Fruit fly (Drosophila melanogaster): Measurements from ENCODE around the gene Pdp1.

DNA sequence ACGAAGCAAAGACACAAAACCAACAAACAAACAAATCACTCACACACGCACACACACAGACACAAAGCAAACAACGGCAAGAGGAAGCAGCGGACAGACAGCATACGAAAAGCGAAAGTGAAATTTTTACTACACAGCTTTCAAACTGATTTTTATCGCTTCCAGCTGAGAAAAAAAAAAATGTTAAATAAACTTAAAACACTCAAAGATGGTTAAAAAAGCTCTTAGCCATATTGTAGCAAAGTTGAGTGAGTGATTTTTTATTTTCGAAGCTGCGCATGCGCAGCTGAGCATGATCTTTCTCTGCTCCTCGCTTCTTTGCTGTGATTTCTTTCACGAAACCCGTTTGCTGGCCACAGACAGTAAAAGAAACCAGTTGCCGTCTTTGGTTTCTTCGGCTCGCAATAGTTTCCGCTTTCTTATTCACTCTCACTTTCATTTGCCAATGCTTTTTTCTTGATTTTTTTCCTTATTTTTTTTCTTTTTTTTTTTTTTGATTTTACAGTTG is 48.6 kb downstream of the Pdp1 start:
- no peak for TF ChIP-seq CTCF (optimal IDR thresholded peaks at IDR 0.05)
- no peak for TF ChIP-seq CG8478 (optimal IDR thresholded peaks at IDR 0.05)
